Worm (Caenorhabditis elegans): Measurements from ENCODE around the gene F28H6.7.

Gene F28H6.7

DNA sequence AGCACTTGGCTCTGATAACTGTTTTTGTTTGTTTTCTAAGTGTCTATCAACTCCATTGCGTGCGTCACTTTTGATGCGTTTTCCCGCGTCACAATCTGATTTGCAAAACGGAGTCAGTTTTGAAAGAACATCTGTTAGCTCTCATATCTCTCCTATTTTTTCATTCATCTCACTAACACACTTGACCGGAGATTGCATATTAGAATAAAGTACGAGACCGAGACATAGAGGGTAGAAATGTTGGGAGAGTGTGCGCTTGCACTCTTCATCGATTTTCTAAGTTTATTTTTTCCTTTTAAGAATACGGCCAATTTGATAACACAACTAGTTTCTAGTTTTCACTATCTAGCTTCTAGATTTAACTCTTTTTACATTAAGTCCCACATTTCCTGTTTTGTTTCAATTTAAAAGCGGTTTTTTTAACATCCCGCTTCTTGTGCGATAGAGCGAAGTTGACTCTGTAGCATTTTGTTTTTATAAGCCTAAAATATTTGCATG lies 25.5 kb downstream of the F28H6.7 start:
- no peak for TF ChIP-seq attf-5 (GFP tag; optimal IDR thresholded peaks at IDR 0.05)
- TF ChIP-seq madf-8 (GFP tag; conservative IDR thresholded peaks at IDR 0.05), result no peak
- no peak for TF ChIP-seq chd-7 (tag; optimal IDR thresholded peaks at IDR 0.05)
- TF ChIP-seq ama-1 (optimal IDR thresholded peaks at IDR 0.05), result no peak
- TF ChIP-seq ama-1 (GFP tag; optimal IDR thresholded peaks at IDR 0.05), result no peak
- TF ChIP-seq attf-3 (GFP tag; conservative IDR thresholded peaks at IDR 0.05), result no peak
- TF ChIP-seq F37B4.10 (GFP tag; IDR thresholded peaks at IDR 0.05), result no peak
- no peak for TF ChIP-seq dox-1 (GFP tag; IDR thresholded peaks at IDR 0.05)

DNA sequence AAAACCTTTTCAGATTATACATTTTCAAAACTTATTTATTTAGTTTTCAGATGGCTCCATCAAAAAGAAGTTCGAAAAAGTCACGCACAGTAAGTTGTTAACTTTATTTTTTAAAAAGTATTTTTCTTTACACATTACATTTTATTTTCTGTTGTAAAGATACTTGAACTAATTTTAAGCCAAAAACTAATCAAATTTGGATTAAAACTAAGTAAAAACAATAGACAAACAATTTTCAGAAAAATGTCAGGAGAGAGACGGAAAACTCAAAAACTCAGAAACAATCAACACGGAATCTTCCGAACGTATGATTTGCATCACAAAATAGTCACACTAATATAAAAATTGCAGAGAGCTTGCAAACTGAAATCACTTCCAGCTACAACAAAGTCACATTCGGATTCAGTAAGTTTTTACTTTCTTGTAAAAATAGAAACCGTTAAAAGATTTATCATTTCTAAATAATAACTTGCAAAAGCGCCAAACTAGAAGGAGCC lies 26.0 kb downstream of the F28H6.7 start, which contains the start of gene ceh-89:
TSS of gene ceh-89 (plus strand) at position 51 of the 497 bp plus-strand sequence.
- TF ChIP-seq rcor-1 (GFP tag; IDR thresholded peaks at IDR 0.05) (no peak), attf-3 (GFP tag; conservative IDR thresholded peaks at IDR 0.05) (no peak)

DNA sequence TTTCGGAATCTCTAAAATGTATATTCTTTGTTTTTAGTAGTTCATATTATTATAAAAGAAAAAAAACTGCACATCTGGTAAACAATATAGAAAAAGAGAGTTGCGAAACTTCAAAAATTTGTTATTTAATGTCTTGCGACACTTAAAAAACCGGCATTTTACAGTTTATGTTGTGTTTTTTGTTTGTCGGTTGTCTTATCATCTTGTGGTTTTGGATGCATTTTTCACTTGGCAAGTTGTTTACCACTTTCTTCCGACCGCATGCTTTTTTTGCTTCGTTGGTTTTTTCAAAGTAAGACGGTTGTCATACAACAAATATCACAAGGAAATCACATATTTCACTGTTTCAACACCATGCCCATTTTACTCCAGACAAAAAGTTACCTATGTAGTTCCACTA lies 29.7 kb downstream of the F28H6.7 start:
- no peak for TF ChIP-seq hmg-20 (GFP tag; IDR thresholded peaks at IDR 0.05)
- TF ChIP-seq cebp-1 (GFP tag; IDR thresholded peaks at IDR 0.05), result peak; percentile 80
- TF ChIP-seq cebp-1 (tag; optimal IDR thresholded peaks at IDR 0.05), result peak; percentile 90
- TF ChIP-seq snpc-4 (GFP tag; optimal IDR thresholded peaks at IDR 0.05), result no peak
- TF ChIP-seq snpc-4 (tag; optimal IDR thresholded peaks at IDR 0.05), result peak in 2 of 4 experiments; percentile 1 to 14
- TF ChIP-seq F57C9.4 (tag; optimal IDR thresholded peaks at IDR 0.05), result no peak

DNA sequence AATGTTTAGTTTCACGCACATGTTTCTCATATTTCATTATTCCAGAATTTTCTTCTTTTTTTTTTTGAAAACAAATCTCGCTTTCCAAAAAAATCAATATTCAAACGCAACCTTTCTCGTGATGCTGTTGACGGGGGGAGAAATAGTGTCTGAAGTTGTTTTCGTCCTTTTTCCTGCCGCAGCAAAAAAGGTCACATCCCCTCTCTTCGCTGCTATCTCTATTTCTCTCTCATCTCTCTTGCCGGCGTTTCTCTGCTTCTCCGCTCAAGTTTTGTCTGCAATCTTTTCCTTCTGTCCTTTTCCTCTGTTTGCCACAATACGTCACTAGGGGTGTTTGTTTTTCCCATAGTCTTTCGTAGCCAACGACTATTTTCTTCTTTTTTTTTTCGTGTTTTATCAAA lies 30.8 kb downstream of the F28H6.7 start:
- 0 out of 2 replicates have a peak, but pooled peaks have one; percentile 38 for TF ChIP-seq ekl-4 (GFP tag; IDR thresholded peaks at IDR 0.05)
- TF ChIP-seq zim-3 (tag; optimal IDR thresholded peaks at IDR 0.05), result no peak
- peak; percentile 56; the same call in 1 of the 2 replicates for TF ChIP-seq cebp-1 (GFP tag; IDR thresholded peaks at IDR 0.05)
- peak; percentile 83 for TF ChIP-seq cebp-1 (tag; optimal IDR thresholded peaks at IDR 0.05)
- TF ChIP-seq nhr-80 (tag; optimal IDR thresholded peaks at IDR 0.05), result peak; percentile 61
- peak; percentile 70 for TF ChIP-seq ztf-26 (tag; optimal IDR thresholded peaks at IDR 0.05)
- TF ChIP-seq Y67H2A.10 (GFP tag; conservative IDR thresholded peaks at IDR 0.05), result no peak
- TF ChIP-seq rec-8 (tag; optimal IDR thresholded peaks at IDR 0.05), result no peak
- no peak for TF ChIP-seq B0035.1 (tag; optimal IDR thresholded peaks at IDR 0.05)
- TF ChIP-seq ceh-40 (GFP tag; IDR thresholded peaks at IDR 0.05), result no peak
- no peak for TF ChIP-seq sdz-38 (tag; optimal IDR thresholded peaks at IDR 0.05)
- no peak for TF ChIP-seq lin-26 (GFP tag; IDR thresholded peaks at IDR 0.05)
- TF ChIP-seq ceh-100 (GFP tag; IDR thresholded peaks at IDR 0.05), result no peak
- TF ChIP-seq F55B11.4 (tag; optimal IDR thresholded peaks at IDR 0.05; ENCODE audit: borderline replicate concordance, insufficient read depth), result no peak
- no peak for TF ChIP-seq nhr-90 (tag; optimal IDR thresholded peaks at IDR 0.05)
- no peak for TF ChIP-seq nfyb-1 (GFP tag; IDR thresholded peaks at IDR 0.05)
- peak; percentile 62 for TF ChIP-seq gei-17 (GFP tag; optimal IDR thresholded peaks at IDR 0.05)
- TF ChIP-seq F52B5.7 (tag; optimal IDR thresholded peaks at IDR 0.05), result no peak
- peak; percentile 68 for TF ChIP-seq ceh-27 (GFP tag; optimal IDR thresholded peaks at IDR 0.05)
- TF ChIP-seq him-1 (tag; optimal IDR thresholded peaks at IDR 0.05), result no peak
- no peak for TF ChIP-seq efl-1 (GFP tag; optimal IDR thresholded peaks at IDR 0.05)
- TF ChIP-seq snpc-1.3 (tag; optimal IDR thresholded peaks at IDR 0.05; ENCODE audit: insufficient read depth), result no peak
- TF ChIP-seq attf-3 (GFP tag; conservative IDR thresholded peaks at IDR 0.05), result no peak
- TF ChIP-seq ceh-58 (GFP tag; IDR thresholded peaks at IDR 0.05), result no peak
- peak; percentile 42 for TF ChIP-seq egrh-3 (GFP tag; IDR thresholded peaks at IDR 0.05)
- peak; percentile 68 for TF ChIP-seq somi-1 (GFP tag; optimal IDR thresholded peaks at IDR 0.05)
- no peak for TF ChIP-seq ztf-22 (GFP tag; optimal IDR thresholded peaks at IDR 0.05)
- TF ChIP-seq bed-1 (GFP tag; IDR thresholded peaks at IDR 0.05), result no peak
- no peak for TF ChIP-seq athp-1 (tag; optimal IDR thresholded peaks at IDR 0.05)
- no peak for TF ChIP-seq F37B4.10 (GFP tag; IDR thresholded peaks at IDR 0.05)
- TF ChIP-seq F23B12.7 (tag; optimal IDR thresholded peaks at IDR 0.05; ENCODE audit: insufficient read depth), result peak; percentile 69
- no peak for TF ChIP-seq xnd-1 (tag; optimal IDR thresholded peaks at IDR 0.05)
